Worm (Caenorhabditis elegans): Measurements from ENCODE around the gene K08D8.7.

Gene K08D8.7

DNA sequence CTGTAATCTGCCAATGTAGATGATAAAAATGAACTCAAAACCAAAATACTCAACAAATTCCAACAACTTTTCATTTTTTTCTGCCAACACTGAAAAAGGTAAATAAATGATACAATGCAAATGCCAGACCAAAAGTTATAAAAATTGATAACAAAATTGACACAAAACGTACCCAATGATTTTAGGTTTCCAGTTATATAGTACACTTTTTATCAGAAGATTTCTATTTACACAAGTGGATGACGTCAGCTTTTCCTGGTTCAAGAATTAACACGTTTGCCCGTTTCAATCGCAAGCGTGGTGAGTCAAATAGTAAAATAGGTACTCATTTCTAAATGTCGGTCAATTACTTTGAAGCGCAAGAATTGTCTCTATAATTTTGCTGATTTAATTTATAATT lies 17.1 kb upstream of the K08D8.7 start, which contains the start of gene ZK896.5:
TSS of gene ZK896.5 (minus strand) at position 89 of the 400 bp plus-strand sequence.
- TF ChIP-seq pha-4 (tag; optimal IDR thresholded peaks at IDR 0.05) (no peak), ztf-11 (tag; optimal IDR thresholded peaks at IDR 0.05) (no peak), zip-8 (tag; optimal IDR thresholded peaks at IDR 0.05) (no peak), lin-32 (GFP tag; optimal IDR thresholded peaks at IDR 0.05) (no peak), lin-13 (tag; optimal IDR thresholded peaks at IDR 0.05) (no peak), ceh-83 (GFP tag; optimal IDR thresholded peaks at IDR 0.05) (no peak), mls-2 (tag; optimal IDR thresholded peaks at IDR 0.05) (no peak), flh-1 (GFP tag; optimal IDR thresholded peaks at IDR 0.05) (no peak), ham-2 (GFP tag; optimal IDR thresholded peaks at IDR 0.05) (no peak), mep-1 (tag; optimal IDR thresholded peaks at IDR 0.05) (no peak), nhr-12 (tag; optimal IDR thresholded peaks at IDR 0.05) (no peak), unc-120 (tag; optimal IDR thresholded peaks at IDR 0.05; ENCODE audit: poor library complexity, severe bottlenecking) (no peak), nhr-76 (tag; optimal IDR thresholded peaks at IDR 0.05) (no peak), tbx-8 (GFP tag; optimal IDR thresholded peaks at IDR 0.05) (no peak), elt-1 (tag; optimal IDR thresholded peaks at IDR 0.05; ENCODE audit: borderline replicate concordance, insufficient read depth) (no peak)

ce11 chrIV:12883190-12883589 lies 13.4 kb upstream of the K08D8.7 start, which contains the start of gene ZK896.4:
Gene ZK896.4 (minus strand): TSS chrIV:12883290.
- TF ChIP-seq unc-39 (tag; optimal IDR thresholded peaks at IDR 0.05) (no peak), elt-3 (tag; optimal IDR thresholded peaks at IDR 0.05) (no peak), nhr-76 (tag; optimal IDR thresholded peaks at IDR 0.05) (no peak), lin-32 (GFP tag; optimal IDR thresholded peaks at IDR 0.05) (no peak), unc-62 (GFP tag; optimal IDR thresholded peaks at IDR 0.05) (no peak), mls-2 (tag; optimal IDR thresholded peaks at IDR 0.05) (no peak), tbx-8 (GFP tag; optimal IDR thresholded peaks at IDR 0.05) (no peak), ceh-43 (GFP tag; optimal IDR thresholded peaks at IDR 0.05) (no peak), snpc-4 (tag; optimal IDR thresholded peaks at IDR 0.05) (no peak)

ce11 chrIV:12886012-12886411 lies 10.6 kb upstream of the K08D8.7 start:
- TF ChIP-seq cnd-1 (tag; optimal IDR thresholded peaks at IDR 0.05) (no peak), mab-5 (tag; optimal IDR thresholded peaks at IDR 0.05) (no peak), snpc-4 (tag; optimal IDR thresholded peaks at IDR 0.05) (no peak), mls-2 (tag; optimal IDR thresholded peaks at IDR 0.05) (no peak), nhr-2 (tag; optimal IDR thresholded peaks at IDR 0.05) (no peak), sptf-1 (tag; optimal IDR thresholded peaks at IDR 0.05) (no peak), nhr-76 (tag; optimal IDR thresholded peaks at IDR 0.05) (no peak), bed-3 (GFP tag; optimal IDR thresholded peaks at IDR 0.05) (no peak), unc-120 (tag; optimal IDR thresholded peaks at IDR 0.05; ENCODE audit: poor library complexity, severe bottlenecking) (no peak), elt-3 (tag; optimal IDR thresholded peaks at IDR 0.05) (no peak), lin-13 (tag; optimal IDR thresholded peaks at IDR 0.05) (no peak)

- TF ChIP-seq elt-1 (tag; optimal IDR thresholded peaks at IDR 0.05; ENCODE audit: borderline replicate concordance, insufficient read depth) (no peak), nhr-2 (tag; optimal IDR thresholded peaks at IDR 0.05) (no peak), ceh-39 (tag; optimal IDR thresholded peaks at IDR 0.05) (no peak), unc-39 (tag; optimal IDR thresholded peaks at IDR 0.05) (no peak)
These were observed 6.2 kb upstream of the K08D8.7 start, which contains the start of gene K08D8.6 for ce11 chrIV:12890445-12890844. Gene K08D8.6 (minus strand): TSS chrIV:12890508.

DNA sequence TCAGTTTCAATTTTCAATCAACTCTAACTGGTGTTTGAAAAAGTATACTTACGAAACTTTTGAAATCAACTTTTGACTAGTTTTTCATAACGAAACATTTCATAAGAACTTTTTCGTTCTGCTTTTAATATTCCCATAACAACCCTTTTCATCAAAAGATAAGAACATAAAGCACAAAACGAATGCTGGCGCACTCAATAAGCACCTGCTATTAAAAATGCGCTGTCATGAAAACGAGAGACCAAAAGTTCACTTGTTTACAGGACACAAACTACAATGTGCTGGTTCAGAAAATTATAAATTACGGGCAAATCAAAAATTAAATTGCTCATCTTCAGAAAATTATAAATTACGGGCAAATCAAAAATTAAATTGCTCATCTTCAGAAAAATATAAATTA lies 5.6 kb upstream of the K08D8.7 start:
- TF ChIP-seq ceh-43 (GFP tag; optimal IDR thresholded peaks at IDR 0.05): no peak

DNA sequence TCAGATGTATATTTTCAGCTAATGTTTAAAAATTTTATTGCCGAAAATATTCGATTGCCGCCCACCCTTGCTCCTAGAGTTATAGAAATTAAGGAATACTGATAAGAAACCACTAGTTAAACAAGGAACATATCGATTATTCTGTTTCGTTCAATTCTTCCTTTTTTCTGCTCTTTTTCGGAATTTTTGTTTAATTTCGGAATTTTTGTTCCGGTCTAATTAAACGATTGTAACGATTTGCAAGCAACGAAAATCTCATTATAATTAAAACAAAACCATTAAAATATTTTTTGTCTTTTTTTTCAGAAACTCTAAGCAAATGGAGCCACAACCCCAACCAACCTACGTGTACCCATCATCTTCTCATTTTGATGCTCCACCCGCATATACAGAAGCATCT lies 4.4 kb upstream of the K08D8.7 start, which contains the start of gene K08D8.1:
TSS of gene K08D8.1 (plus strand) at position 301 of the 400 bp plus-strand sequence.
- TF ChIP-seq mep-1 (tag; optimal IDR thresholded peaks at IDR 0.05) (no peak), M03D4.4 (tag; optimal IDR thresholded peaks at IDR 0.05) (no peak), zip-8 (tag; optimal IDR thresholded peaks at IDR 0.05) (no peak), sem-2 (GFP tag; optimal IDR thresholded peaks at IDR 0.05) (no peak)

DNA sequence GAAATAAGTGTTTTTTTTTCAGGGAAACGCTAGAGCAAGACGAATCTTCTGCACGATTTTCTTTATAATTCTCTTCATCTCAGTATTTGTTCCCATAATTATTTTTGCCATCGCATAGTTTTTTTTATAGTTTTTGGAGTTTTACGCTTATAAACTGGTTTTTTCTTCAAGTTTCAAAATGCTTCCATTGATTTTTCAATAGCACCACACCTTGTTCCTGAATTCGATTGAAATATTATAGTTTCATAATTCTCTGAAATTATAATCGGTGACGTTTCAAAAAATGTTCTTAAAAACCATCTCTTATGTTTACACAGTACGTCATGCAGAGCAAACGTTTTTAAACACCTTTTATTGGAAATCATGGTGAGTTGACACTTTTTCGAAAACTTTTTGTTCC lies 3.5 kb upstream of the K08D8.7 start, which contains the start of gene K08D8.12:
TSS of gene K08D8.12 (plus strand) at position 301 of the 400 bp plus-strand sequence.
- TF ChIP-seq pha-4 (tag; optimal IDR thresholded peaks at IDR 0.05) (no peak), unc-39 (tag; optimal IDR thresholded peaks at IDR 0.05) (no peak), lin-32 (GFP tag; optimal IDR thresholded peaks at IDR 0.05) (no peak), zip-8 (tag; optimal IDR thresholded peaks at IDR 0.05) (no peak), nhr-237 (tag; optimal IDR thresholded peaks at IDR 0.05) (no peak), tbx-8 (GFP tag; optimal IDR thresholded peaks at IDR 0.05) (no peak), ztf-11 (tag; optimal IDR thresholded peaks at IDR 0.05) (no peak), nhr-76 (tag; optimal IDR thresholded peaks at IDR 0.05) (no peak), hlh-1 (tag; optimal IDR thresholded peaks at IDR 0.05) (no peak), nhr-12 (tag; optimal IDR thresholded peaks at IDR 0.05) (no peak), nhr-28 (tag; optimal IDR thresholded peaks at IDR 0.05) (no peak), ceh-43 (GFP tag; optimal IDR thresholded peaks at IDR 0.05) (no peak), bed-3 (GFP tag; optimal IDR thresholded peaks at IDR 0.05) (no peak)

Measured in whole organism, mixed stage, embryonic.